Worm (Caenorhabditis elegans) whole organism, L4/young adult: ENCODE measurements around the gene K09H11.11.

ENCODE experiments used
- W03F9.2 ChIP-seq: fragments of 150-350 bp; optimal IDR thresholded peaks from 2 replicates; lab custom pipeline; 2014; ENCODE audit warnings: missing biosample characterization, missing genetic modification characterization
- him-1 ChIP-seq: sonication (generic microtip); optimal IDR thresholded peaks from 2 replicates; lab custom pipeline; 2016; ENCODE audit warnings: missing genotype, missing genetic modification reagents, missing genetic modification characterization, missing compliant biosample characterization

DNA sequence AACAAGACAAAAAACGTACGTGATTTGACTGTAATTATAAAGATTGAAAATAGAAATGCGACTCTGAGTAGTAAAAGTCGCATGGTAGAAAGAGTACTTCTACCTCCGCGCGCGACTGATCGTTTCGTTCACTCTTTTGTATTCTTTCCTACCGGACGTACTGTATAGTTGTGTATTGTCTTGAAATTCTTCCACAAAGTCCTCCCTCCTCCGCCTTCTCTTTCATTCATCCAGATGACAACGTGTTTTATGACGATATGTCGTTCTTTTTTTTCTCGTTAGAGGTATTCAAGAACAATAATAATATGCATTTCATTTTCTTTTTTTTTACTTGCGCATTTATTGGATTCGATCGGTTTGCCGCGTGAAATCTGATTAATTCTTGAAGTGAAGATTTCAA, 28.6 kb downstream of the K09H11.11 start, which contains the start of gene K09H11.4:
- TF ChIP-seq him-1 (tag; lab: Kevin White, UChicago) (no peak), W03F9.2 (tag; lab: Kevin White, UChicago) (no peak)
